Fruit fly (Drosophila melanogaster): ENCODE measurements around the gene Cyp4d2.

The Cyp4d2 gene

DNA sequence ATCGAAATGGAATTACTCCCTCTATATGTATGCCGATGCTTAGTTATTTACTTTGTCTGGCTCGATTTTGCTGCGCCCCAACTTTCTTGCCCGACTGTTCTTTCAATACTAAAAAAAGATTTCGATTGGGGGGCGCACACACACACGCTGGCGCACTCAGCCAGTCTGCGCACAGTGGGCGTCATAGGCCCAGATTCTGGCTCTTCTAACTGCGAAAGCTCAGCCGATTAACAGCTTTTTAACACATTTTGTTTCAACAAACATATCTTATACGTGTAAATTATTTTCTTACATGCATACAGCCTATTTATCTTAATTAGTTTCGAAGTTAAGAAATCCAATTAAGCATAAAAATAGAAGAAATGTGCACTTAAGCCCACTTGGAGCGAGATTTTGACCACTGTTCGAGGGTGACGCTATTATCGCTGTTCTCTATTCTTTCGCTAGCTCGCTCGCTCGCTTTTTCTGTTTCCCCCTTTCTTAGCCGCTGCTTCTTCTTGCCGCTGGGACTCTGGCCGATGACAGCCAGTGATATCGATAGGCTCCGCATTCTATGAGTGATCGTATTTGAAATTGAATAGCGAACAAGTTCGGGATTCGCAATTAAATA is 46.5 kb downstream of the Cyp4d2 start, which contains the start of gene Vinc (continued):
- TF ChIP-seq CG16779 (GFP tag; IDR thresholded peaks at IDR 0.05), result no peak
- peak; percentile 43 for TF ChIP-seq CG12236 (GFP tag; optimal IDR thresholded peaks at IDR 0.05)
- peak; percentile 29 for TF ChIP-seq NC2β (GFP tag; optimal IDR thresholded peaks at IDR 0.05)
- TF ChIP-seq CG12071 (GFP tag; optimal IDR thresholded peaks at IDR 0.05), result peak; percentile 78
- TF ChIP-seq CG32772 (GFP tag; IDR thresholded peaks at IDR 0.05), result peak; percentile 78
- TF ChIP-seq wor (GFP tag; IDR thresholded peaks at IDR 0.05), result peak; percentile 44; the same call in 1 of the 2 replicates
- TF ChIP-seq Neu2 (GFP tag; optimal IDR thresholded peaks at IDR 0.05; ENCODE audit: borderline replicate concordance), result peak; percentile 58
- peak; percentile 71 for TF ChIP-seq gcm (GFP tag; optimal IDR thresholded peaks at IDR 0.05)
- peak; percentile 34 for TF ChIP-seq Mad (GFP tag; optimal IDR thresholded peaks at IDR 0.05)
- peak; percentile 51 for TF ChIP-seq CG31388 (GFP tag; optimal IDR thresholded peaks at IDR 0.05)
- TF ChIP-seq pita (GFP tag; optimal IDR thresholded peaks at IDR 0.05), result no peak
- no peak for TF ChIP-seq CG7745 (tag; optimal IDR thresholded peaks at IDR 0.05)
- TF ChIP-seq CG15514 (GFP tag; optimal IDR thresholded peaks at IDR 0.05), result peak; percentile 86
- TF ChIP-seq Myb (GFP tag; optimal IDR thresholded peaks at IDR 0.05), result peak; percentile 58
- no peak for TF ChIP-seq CG15073 (GFP tag; optimal IDR thresholded peaks at IDR 0.05)
- TF ChIP-seq CG3163 (GFP tag; optimal IDR thresholded peaks at IDR 0.05), result peak; percentile 39
- no peak for TF ChIP-seq Sin3A (optimal IDR thresholded peaks at IDR 0.05)
- peak; percentile 70 for TF ChIP-seq CG1647 (GFP tag; optimal IDR thresholded peaks at IDR 0.05)
- TF ChIP-seq vnd (GFP tag; IDR thresholded peaks at IDR 0.05; ENCODE audit: partially characterized antibody), result no peak
- peak; percentile 83 for TF ChIP-seq NfI (GFP tag; optimal IDR thresholded peaks at IDR 0.05)
- peak; percentile 87 for TF ChIP-seq phol (tag; optimal IDR thresholded peaks at IDR 0.05)
- TF ChIP-seq CG6854 (GFP tag; optimal IDR thresholded peaks at IDR 0.05), result peak; percentile 92
- peak; percentile 57 for TF ChIP-seq CG8290 (GFP tag; optimal IDR thresholded peaks at IDR 0.05)
- no peak for TF ChIP-seq CG8290 (tag; optimal IDR thresholded peaks at IDR 0.05)
- peak; percentile 35; the same call in 1 of the 2 replicates for TF ChIP-seq ato (GFP tag; IDR thresholded peaks at IDR 0.05; ENCODE audit: partially characterized antibody)
- TF ChIP-seq pzg (GFP tag; optimal IDR thresholded peaks at IDR 0.05), result peak; percentile 42
- TF ChIP-seq CG4404 (GFP tag; IDR thresholded peaks at IDR 0.05), result peak; percentile 70
- peak; percentile 52 for TF ChIP-seq ATbp (GFP tag; optimal IDR thresholded peaks at IDR 0.05)
- peak; percentile 82 for TF ChIP-seq en (GFP tag; optimal IDR thresholded peaks at IDR 0.05)
- peak; percentile 56 for TF ChIP-seq CG17912 (GFP tag; optimal IDR thresholded peaks at IDR 0.05)
- peak; percentile 88 for TF ChIP-seq psq (GFP tag; optimal IDR thresholded peaks at IDR 0.05)
- peak; percentile 78 for TF ChIP-seq ERR (GFP tag; optimal IDR thresholded peaks at IDR 0.05)
- peak; percentile 58 for TF ChIP-seq CHES-1-like (GFP tag; optimal IDR thresholded peaks at IDR 0.05)
- peak; percentile 43; the same call in 1 of the 2 replicates for TF ChIP-seq Scr (GFP tag; IDR thresholded peaks at IDR 0.05; ENCODE audit: partially characterized antibody)
- TF ChIP-seq ham (GFP tag; IDR thresholded peaks at IDR 0.05), result no peak
- peak; percentile 49 for TF ChIP-seq CG8388 (GFP tag; optimal IDR thresholded peaks at IDR 0.05)
- TF ChIP-seq CG9797 (GFP tag; optimal IDR thresholded peaks at IDR 0.05), result peak; percentile 42
- peak; percentile 60; the same call in 1 of the 2 replicates for TF ChIP-seq CG11085 (GFP tag; IDR thresholded peaks at IDR 0.05)
- TF ChIP-seq CG6683 (GFP tag; optimal IDR thresholded peaks at IDR 0.05), result peak; percentile 88
- peak; percentile 88 for TF ChIP-seq Side (GFP tag; optimal IDR thresholded peaks at IDR 0.05)
- TF ChIP-seq CG9876 (GFP tag; optimal IDR thresholded peaks at IDR 0.05), result peak; percentile 34
- peak; percentile 49 for TF ChIP-seq CG13123 (GFP tag; optimal IDR thresholded peaks at IDR 0.05)
- TF ChIP-seq Usf (GFP tag; optimal IDR thresholded peaks at IDR 0.05), result peak; percentile 36
- peak; percentile 81 for TF ChIP-seq trem (tag; optimal IDR thresholded peaks at IDR 0.05)
- TF ChIP-seq dmrt11E (tag; optimal IDR thresholded peaks at IDR 0.05), result peak; percentile 51
- peak; percentile 83 for TF ChIP-seq CG9727 (GFP tag; optimal IDR thresholded peaks at IDR 0.05)
- TF ChIP-seq z (GFP tag; IDR thresholded peaks at IDR 0.05), result no peak
- no peak for TF ChIP-seq fd102C (GFP tag; optimal IDR thresholded peaks at IDR 0.05)
- TF ChIP-seq Gug (GFP tag; IDR thresholded peaks at IDR 0.05), result peak; percentile 69
- TF ChIP-seq E2f1 (GFP tag; IDR thresholded peaks at IDR 0.05), result peak; percentile 83

Measured in whole organism, embryonic.